Worm (Caenorhabditis elegans) whole organism, L3 larva: ENCODE results near the gene C47E8.9.

Source experiments
- elt-3 ChIP-seq, 3 experiments: fragments of 150-350 bp in 1 of 3; sonication (generic microtip) in 2 of 3; optimal IDR thresholded peaks; 2 replicates in 2 of 3; 4 replicates in 1 of 3; lab custom pipeline; 2014 to 2017; ENCODE audit warnings: missing biosample characterization in 3 of 3, missing genetic modification characterization in 3 of 3
- nhr-28 ChIP-seq: fragments of 150-350 bp; optimal IDR thresholded peaks from 2 replicates; lab custom pipeline; 2014; ENCODE audit warnings: missing biosample characterization, missing genetic modification characterization
- pha-4 ChIP-seq: fragments of 150-350 bp; optimal IDR thresholded peaks from 2 replicates; lab custom pipeline; 2014; ENCODE audit warnings: missing biosample characterization, missing genetic modification reagents, missing genetic modification characterization
- pqm-1 ChIP-seq: fragments of 150-350 bp; optimal IDR thresholded peaks from 2 replicates; lab custom pipeline; 2017; ENCODE audit warnings: missing biosample characterization, missing genetic modification characterization, inconsistent platforms
- ztf-11 ChIP-seq: fragments of 150-350 bp; optimal IDR thresholded peaks from 2 replicates; lab custom pipeline; 2014; ENCODE audit warnings: missing biosample characterization, missing genetic modification characterization

DNA sequence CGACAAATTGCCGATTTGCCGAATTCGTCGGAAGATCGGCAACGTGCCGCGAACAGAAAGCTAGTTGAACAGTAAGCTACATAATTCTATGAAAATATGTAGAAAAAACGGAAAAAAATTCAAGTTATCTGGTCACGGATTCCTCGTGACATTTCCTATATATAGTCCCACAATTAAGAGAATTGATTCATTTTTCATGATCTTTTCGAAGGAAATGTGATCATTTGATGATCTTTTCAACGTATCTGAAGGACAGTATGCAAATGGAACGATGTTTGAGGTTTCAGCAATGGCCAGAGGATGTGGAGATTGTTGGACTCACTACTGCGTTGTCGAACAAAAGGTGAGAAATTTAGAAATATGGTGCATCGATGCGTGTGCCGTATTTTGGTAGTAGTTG is 44.9 kb downstream of the C47E8.9 start, which contains the start of gene R08A2.9:
- TF ChIP-seq elt-3 (tag; optimal IDR thresholded peaks at IDR 0.05; lab: Kevin White, UChicago) (no peak), pqm-1 (tag; lab: Kevin White, UChicago) (no peak), ztf-11 (tag; lab: Kevin White, UChicago) (no peak), nhr-28 (tag; lab: Kevin White, UChicago) (no peak), pha-4 (tag; lab: Kevin White, UChicago) (no peak)
